Fruit fly (Drosophila melanogaster) whole organism, embryonic: ENCODE measurements around the gene Frmd5.

Experiments used
- Awh ChIP-seq: fragments of 200-800 bp; sonication (Bioruptor generic); IDR thresholded peaks from 2 replicates; pipeline ENCODE4, ENCODE4 v1.3.6; 2022; ENCODE audit warnings: missing biosample characterization, missing genetic modification characterization
- Blimp-1 ChIP-seq: fragments of 200-800 bp; sonication (Bioruptor generic); optimal IDR thresholded peaks from 3 replicates; lab custom pipeline; 2018; ENCODE audit warnings: missing biosample characterization, missing genetic modification characterization, mild to moderate bottlenecking, moderate library complexity, missing genetic modification reagents
- CG10321 ChIP-seq: fragments of 200-800 bp; sonication (Bioruptor generic); IDR thresholded peaks from 2 replicates; pipeline ENCODE4 v1.3.6; 2022; ENCODE audit warnings: missing biosample characterization, missing genetic modification characterization
- CG10979 ChIP-seq: fragments of 200-800 bp; sonication (Bioruptor generic); optimal IDR thresholded peaks from 2 replicates; lab custom pipeline; 2018; ENCODE audit warnings: missing biosample characterization, mild to moderate bottlenecking, missing genetic modification characterization, moderate library complexity
- CG11504 ChIP-seq: fragments of 200-800 bp; sonication (Bioruptor generic); optimal IDR thresholded peaks from 3 replicates; lab custom pipeline; 2019; ENCODE audit warnings: missing biosample characterization, mild to moderate bottlenecking, missing genetic modification characterization, moderate library complexity
- CG11696 ChIP-seq: fragments of 200-800 bp; sonication (Bioruptor generic); IDR thresholded peaks from 2 replicates; pipeline ENCODE4 v1.3.6; 2022; ENCODE audit warnings: missing biosample characterization, missing genetic modification characterization
- CG12104 ChIP-seq: fragments of 200-800 bp; sonication (Bioruptor generic); optimal IDR thresholded peaks from 3 replicates; lab custom pipeline; 2016; ENCODE audit warnings: missing biosample characterization, missing genetic modification characterization
- CG12391 ChIP-seq: fragments of 200-800 bp; sonication (Bioruptor generic); optimal IDR thresholded peaks from 3 replicates; lab custom pipeline; 2018; ENCODE audit warnings: missing biosample characterization, mild to moderate bottlenecking, missing genetic modification characterization, moderate library complexity
- CG12659 ChIP-seq: fragments of 200-800 bp; sonication (Bioruptor generic); optimal IDR thresholded peaks from 3 replicates; lab custom pipeline; 2017; ENCODE audit warnings: mild to moderate bottlenecking, missing biosample characterization, missing genetic modification reagents, missing genetic modification characterization
- CG13296 ChIP-seq: fragments of 200-800 bp; sonication (Bioruptor generic); optimal IDR thresholded peaks from 3 replicates; lab custom pipeline; 2018; ENCODE audit warnings: missing biosample characterization, mild to moderate bottlenecking, missing genetic modification characterization
- CG13894 ChIP-seq: fragments of 200-800 bp; sonication (Bioruptor generic); optimal IDR thresholded peaks from 3 replicates; lab custom pipeline; 2018; ENCODE audit warnings: missing biosample characterization, mild to moderate bottlenecking, missing genetic modification characterization, moderate library complexity
- CG14710 ChIP-seq: fragments of 200-800 bp; sonication (Bioruptor generic); optimal IDR thresholded peaks from 3 replicates; lab custom pipeline; 2019; ENCODE audit warnings: missing biosample characterization, mild to moderate bottlenecking, missing genetic modification characterization, moderate library complexity
- CG1529 ChIP-seq: fragments of 200-800 bp; sonication (Bioruptor generic); optimal IDR thresholded peaks from 3 replicates; lab custom pipeline; 2018; ENCODE audit warnings: missing biosample characterization, missing genetic modification characterization
- CG15601 ChIP-seq: fragments of 200-800 bp; sonication (Bioruptor generic); optimal IDR thresholded peaks from 3 replicates; lab custom pipeline; 2019; ENCODE audit warnings: missing biosample characterization, mild to moderate bottlenecking, missing genetic modification characterization, moderate library complexity
- CG16863 ChIP-seq: fragments of 200-800 bp; sonication (Bioruptor generic); optimal IDR thresholded peaks from 3 replicates; lab custom pipeline; 2016; ENCODE audit warnings: missing biosample characterization, missing genetic modification characterization
- CG2712 ChIP-seq: fragments of 200-800 bp; optimal IDR thresholded peaks from 3 replicates; lab custom pipeline; 2019; ENCODE audit warnings: missing biosample characterization, mild to moderate bottlenecking, missing genetic modification characterization, moderate library complexity
- CG30431 ChIP-seq: fragments of 200-800 bp; sonication (Bioruptor generic); optimal IDR thresholded peaks from 2 replicates; lab custom pipeline; 2017; ENCODE audit warnings: missing biosample characterization, missing genetic modification characterization
- CG31224 ChIP-seq: fragments of 200-800 bp; sonication (Bioruptor generic); IDR thresholded peaks from 2 replicates; pipeline ENCODE4 v1.3.6; 2022; ENCODE audit warnings: missing biosample characterization, missing genetic modification characterization
- CG34422 ChIP-seq: fragments of 200-800 bp; sonication (Bioruptor generic); IDR thresholded peaks from 3 replicates; pipeline ENCODE4 v1.3.6; 2022; ENCODE audit warnings: missing biosample characterization, missing genetic modification characterization
- CG7271 ChIP-seq: fragments of 200-800 bp; sonication (Bioruptor generic); optimal IDR thresholded peaks from 2 replicates; lab custom pipeline; 2018; ENCODE audit warnings: missing biosample characterization, mild to moderate bottlenecking, missing genetic modification characterization, moderate library complexity
- CG8924 ChIP-seq: fragments of 200-800 bp; optimal IDR thresholded peaks from 3 replicates; lab custom pipeline; 2019; ENCODE audit warnings: missing biosample characterization, mild to moderate bottlenecking, missing genetic modification characterization, moderate library complexity
- CkIIα-i1 ChIP-seq: fragments of 200-800 bp; sonication (Bioruptor generic); IDR thresholded peaks from 2 replicates; pipeline ENCODE4 v1.3.6; 2022; ENCODE audit warnings: missing biosample characterization, missing genetic modification characterization
- Dek ChIP-seq: fragments of 200-800 bp; sonication (Bioruptor generic); optimal IDR thresholded peaks from 3 replicates; lab custom pipeline; 2019; ENCODE audit warnings: missing biosample characterization, mild to moderate bottlenecking, missing genetic modification characterization, moderate library complexity
- Dp ChIP-seq: fragments of 200-800 bp; sonication (Bioruptor generic); optimal IDR thresholded peaks from 2 replicates; lab custom pipeline; 2018; ENCODE audit warnings: missing biosample characterization, mild to moderate bottlenecking, missing genetic modification characterization, moderate library complexity
- Ets65A ChIP-seq: fragments of 200-800 bp; sonication (Bioruptor generic); peaks from one replicate; lab custom pipeline; 2016; ENCODE audit warnings: missing biosample characterization, missing genetic modification characterization
- Fer1 ChIP-seq: fragments of 200-800 bp; sonication (Bioruptor generic); optimal IDR thresholded peaks from 2 replicates; lab custom pipeline; 2017; ENCODE audit warnings: missing biosample characterization, mild to moderate bottlenecking, missing genetic modification characterization
- Gug ChIP-seq: fragments of 200-800 bp; sonication (Bioruptor generic); IDR thresholded peaks from 4 replicates; pipeline ENCODE4 v1.3.6; 2022; ENCODE audit warnings: missing biosample characterization, missing genetic modification characterization
- HHEX ChIP-seq: fragments of 200-800 bp; sonication (Bioruptor generic); optimal IDR thresholded peaks from 3 replicates; lab custom pipeline; 2017; ENCODE audit warnings: missing biosample characterization, mild to moderate bottlenecking, missing genetic modification characterization, missing genetic modification reagents
- HmgD ChIP-seq: fragments of 200-800 bp; sonication (Bioruptor generic); optimal IDR thresholded peaks from 3 replicates; lab custom pipeline; 2016; ENCODE audit warnings: missing biosample characterization, missing genetic modification characterization
- Hr3 ChIP-seq: fragments of 200-800 bp; sonication (Bioruptor generic); optimal IDR thresholded peaks from 3 replicates; lab custom pipeline; 2016; ENCODE audit warnings: missing biosample characterization, missing genetic modification characterization
- Hsf ChIP-seq: fragments of 200-800 bp; sonication (Bioruptor generic); optimal IDR thresholded peaks from 3 replicates; lab custom pipeline; 2016; ENCODE audit warnings: missing biosample characterization, missing genetic modification characterization
- Opbp ChIP-seq: fragments of 200-800 bp; sonication (Bioruptor generic); IDR thresholded peaks from 3 replicates; pipeline ENCODE4 v1.3.6; 2022; ENCODE audit warnings: missing biosample characterization, missing genetic modification characterization; ENCODE audit not compliant: partially characterized antibody
- Scr ChIP-seq: fragments of 200-800 bp; sonication (Bioruptor generic); IDR thresholded peaks from 2 replicates; pipeline ENCODE4 v1.3.6; 2022; ENCODE audit warnings: missing biosample characterization, missing genetic modification characterization; ENCODE audit not compliant: partially characterized antibody
- bab2 ChIP-seq: fragments of 200-800 bp; sonication (Bioruptor generic); optimal IDR thresholded peaks from 2 replicates; lab custom pipeline; 2016; ENCODE audit warnings: missing biosample characterization, missing genetic modification characterization
- bowl ChIP-seq: fragments of 200-800 bp; sonication (Bioruptor generic); IDR thresholded peaks from 2 replicates; pipeline ENCODE4 v1.3.6; 2022; ENCODE audit warnings: missing biosample characterization, missing genetic modification characterization
- br ChIP-seq: fragments of >200 bp; optimal IDR thresholded peaks from 2 replicates; lab custom pipeline; 2017
- crol ChIP-seq: fragments of 200-800 bp; sonication (Bioruptor generic); IDR thresholded peaks from 2 replicates; pipeline ENCODE4 v1.3.6; 2022; ENCODE audit warnings: missing biosample characterization, missing genetic modification characterization
- disco-r ChIP-seq: fragments of 200-800 bp; sonication (Bioruptor generic); optimal IDR thresholded peaks from 2 replicates; lab custom pipeline; 2016; ENCODE audit warnings: missing biosample characterization, missing genetic modification characterization
- fd64A ChIP-seq: fragments of 200-800 bp; sonication (Bioruptor generic); optimal IDR thresholded peaks from 3 replicates; lab custom pipeline; 2018; ENCODE audit warnings: missing biosample characterization, mild to moderate bottlenecking, missing genetic modification characterization
- fd96Cb ChIP-seq: fragments of 200-800 bp; sonication (Bioruptor generic); optimal IDR thresholded peaks from 2 replicates; lab custom pipeline; 2018; ENCODE audit warnings: missing biosample characterization, mild to moderate bottlenecking, missing genetic modification characterization, moderate library complexity
- ftz-f1 ChIP-seq: fragments of 200-800 bp; sonication (Bioruptor generic); optimal IDR thresholded peaks from 2 replicates; lab custom pipeline; 2016; ENCODE audit warnings: missing biosample characterization, missing genetic modification characterization
- fu2 ChIP-seq: fragments of 200-800 bp; sonication (Bioruptor generic); optimal IDR thresholded peaks from 2 replicates; lab custom pipeline; 2016; ENCODE audit warnings: missing biosample characterization, missing genetic modification characterization
- gcm ChIP-seq: fragments of 200-800 bp; sonication (Bioruptor generic); optimal IDR thresholded peaks from 2 replicates; lab custom pipeline; 2019; ENCODE audit warnings: missing biosample characterization, mild to moderate bottlenecking, missing genetic modification characterization, moderate library complexity
- hkb ChIP-seq, 2 experiments: fragments of 200-800 bp in 1 of 2; fragments of >200 bp in 1 of 2; sonication (Bioruptor generic) in 1 of 2; IDR thresholded peaks in 1 of 2; optimal IDR thresholded peaks in 1 of 2; 2 replicates each; pipeline versions ENCODE4 v1.3.6 to Lab custom; 2017 to 2022; ENCODE audit warnings: missing biosample characterization in 1 of 2, missing genetic modification characterization in 1 of 2
- kah ChIP-seq: fragments of 200-800 bp; sonication (Bioruptor generic); optimal IDR thresholded peaks from 2 replicates; lab custom pipeline; 2018; ENCODE audit warnings: missing biosample characterization, mild to moderate bottlenecking, missing genetic modification characterization
- knrl ChIP-seq: fragments of 200-800 bp; sonication (Bioruptor generic); IDR thresholded peaks from 3 replicates; pipeline ENCODE4 v1.3.6; 2022; ENCODE audit warnings: missing biosample characterization, missing genetic modification characterization; ENCODE audit not compliant: partially characterized antibody
- maf-S ChIP-seq: fragments of 200-800 bp; sonication (Bioruptor generic); optimal IDR thresholded peaks from 2 replicates; lab custom pipeline; 2016; ENCODE audit warnings: missing biosample characterization, missing genetic modification characterization
- sc ChIP-seq, 3 experiments: fragments of >200 bp in 2 of 3; fragments of 200-800 bp in 1 of 3; sonication (Bioruptor generic) in 1 of 3; optimal IDR thresholded peaks; 2 replicates in 2 of 3; 3 replicates in 1 of 3; lab custom pipeline; 2017; ENCODE audit warnings: mild to moderate bottlenecking in 1 of 3, missing biosample characterization in 1 of 3, missing genetic modification characterization in 1 of 3, missing genetic modification reagents in 1 of 3
- slp2 ChIP-seq: fragments of 200-800 bp; sonication (Bioruptor generic); optimal IDR thresholded peaks from 2 replicates; lab custom pipeline; 2016; ENCODE audit warnings: missing biosample characterization, missing genetic modification characterization
- z ChIP-seq: fragments of 200-800 bp; sonication (Bioruptor generic); IDR thresholded peaks from 3 replicates; pipeline ENCODE4 v1.3.6; 2022; ENCODE audit warnings: missing biosample characterization, missing genetic modification characterization

The Frmd5 gene

dm6 chr2L:10303786-10304185 is 40.5 kb upstream of the Frmd5 start, which contains the start of gene nmd (continued):
- no peak for TF ChIP-seq hkb (optimal IDR thresholded peaks at IDR 0.05; lab: Kevin White, UChicago)
- no peak for TF ChIP-seq hkb (GFP tag; IDR thresholded peaks at IDR 0.05; lab: Robert Waterston, UW)
- TF ChIP-seq Opbp (GFP tag; lab: Robert Waterston, UW) = no peak
- TF ChIP-seq CG31224 = no peak
- no peak for TF ChIP-seq kah (GFP tag; lab: Kevin White, UChicago)
- TF ChIP-seq CG12659 (GFP tag; lab: Kevin White, UChicago) = peak; percentile 55
- TF ChIP-seq z (GFP tag; lab: Robert Waterston, UW) = no peak
- TF ChIP-seq CG8924 (tag; lab: Kevin White, UChicago) = no peak
- no peak for TF ChIP-seq CkIIα-i1 (GFP tag; lab: Robert Waterston, UW)
- TF ChIP-seq Scr (GFP tag; lab: Robert Waterston, UW) = peak; percentile 19; the same call in 1 of the 2 replicates
- no peak for TF ChIP-seq sc (optimal IDR thresholded peaks at IDR 0.05; lab: Kevin White, UChicago)
- no peak for TF ChIP-seq sc (GFP tag; optimal IDR thresholded peaks at IDR 0.05; lab: Kevin White, UChicago)
- TF ChIP-seq CG11504 (tag; lab: Kevin White, UChicago) = no peak
- peak; percentile 42 for TF ChIP-seq CG14710 (tag; lab: Kevin White, UChicago)
- peak; percentile 48 for TF ChIP-seq Dek (tag; lab: Kevin White, UChicago)
- TF ChIP-seq bowl = no peak
- TF ChIP-seq ftz-f1 = no peak
- peak; percentile 7 for TF ChIP-seq CG10979 (tag; lab: Kevin White, UChicago)
- no peak for TF ChIP-seq fd96Cb
- peak; percentile 23 for TF ChIP-seq CG15601 (tag; lab: Kevin White, UChicago)
- peak; percentile 50 for TF ChIP-seq Fer1 (GFP tag; lab: Kevin White, UChicago)
- no peak for TF ChIP-seq fu2
- no peak for TF ChIP-seq CG12104 (GFP tag; lab: Kevin White, UChicago)
- TF ChIP-seq CG1529 = no peak
- TF ChIP-seq Awh = 0 out of 2 replicates have a peak, but pooled peaks have one; percentile 28
- peak; percentile 29 for TF ChIP-seq Dp (GFP tag; lab: Kevin White, UChicago)
- no peak for TF ChIP-seq Gug
- TF ChIP-seq CG13296 (GFP tag; lab: Kevin White, UChicago) = no peak
- TF ChIP-seq CG11696 (GFP tag; lab: Robert Waterston, UW) = no peak
- no peak for TF ChIP-seq HHEX (GFP tag; lab: Kevin White, UChicago)
- TF ChIP-seq maf-S (GFP tag; lab: Kevin White, UChicago) = peak; percentile 9
- no peak for TF ChIP-seq CG30431 (GFP tag; lab: Kevin White, UChicago)
- peak; percentile 60 for TF ChIP-seq Ets65A (GFP tag; lab: Kevin White, UChicago)
- no peak for TF ChIP-seq slp2
- TF ChIP-seq CG7271 (tag; lab: Kevin White, UChicago) = no peak
- no peak for TF ChIP-seq bab2
- peak; percentile 8 for TF ChIP-seq CG2712 (tag; lab: Kevin White, UChicago)
- peak; percentile 34 for TF ChIP-seq HmgD (GFP tag; lab: Kevin White, UChicago)
- no peak for TF ChIP-seq CG16863
- TF ChIP-seq gcm (GFP tag; lab: Kevin White, UChicago) = no peak
- TF ChIP-seq CG34422 (GFP tag; lab: Robert Waterston, UW) = no peak
- peak; percentile 46 for TF ChIP-seq CG12391 (tag; lab: Kevin White, UChicago)
- no peak for TF ChIP-seq crol (GFP tag; lab: Robert Waterston, UW)
- TF ChIP-seq Blimp-1 (GFP tag; lab: Kevin White, UChicago) = no peak
- no peak; the same call in 2 of the 3 replicates for TF ChIP-seq knrl (GFP tag; lab: Robert Waterston, UW)
- no peak for TF ChIP-seq Hsf (GFP tag; lab: Kevin White, UChicago)
- no peak for TF ChIP-seq fd64A
- TF ChIP-seq Hr3 (GFP tag; lab: Kevin White, UChicago) = no peak
- peak; percentile 26 for TF ChIP-seq CG13894
- TF ChIP-seq CG10321 (GFP tag; lab: Robert Waterston, UW) = 0 out of 2 replicates have a peak, but pooled peaks have one; percentile 21
- no peak for TF ChIP-seq disco-r (GFP tag; lab: Kevin White, UChicago)
- TF ChIP-seq br (lab: Kevin White, UChicago) = no peak
